Worm (Caenorhabditis elegans) whole organism, L4 larva: Measurements from ENCODE around the gene Y51A2A.12.

Source experiments
- attf-4 ChIP-seq: sonication (generic microtip); optimal IDR thresholded peaks from 3 replicates; lab custom pipeline; 2017; ENCODE audit warnings: missing biosample characterization, missing genetic modification characterization
- fkh-10 ChIP-seq: fragments of 150-350 bp; optimal IDR thresholded peaks from 2 replicates; lab custom pipeline; 2014; ENCODE audit warnings: missing biosample characterization, missing genetic modification reagents, missing genetic modification characterization
- mep-1 ChIP-seq: fragments of 150-350 bp; sonication (generic microtip); optimal IDR thresholded peaks from 3 replicates; lab custom pipeline; 2014; ENCODE audit warnings: missing biosample characterization, missing genetic modification characterization
- nhr-237 ChIP-seq: sonication (generic microtip); optimal IDR thresholded peaks from 2 replicates; lab custom pipeline; 2017; ENCODE audit warnings: missing biosample characterization, missing genetic modification characterization
- snpc-4 ChIP-seq: fragments of 150-350 bp; optimal IDR thresholded peaks from 2 replicates; lab custom pipeline; 2014; ENCODE audit warnings: missing biosample characterization, missing genetic modification characterization
- unc-39 ChIP-seq: sonication (generic microtip); optimal IDR thresholded peaks from 2 replicates; lab custom pipeline; 2017; ENCODE audit warnings: missing biosample characterization, missing genetic modification characterization

ce11 chrV:18246077-18246476, 46.3 kb upstream of the Y51A2A.12 start:
- TF ChIP-seq attf-4 (no peak), snpc-4 (no peak), nhr-237 (no peak), unc-39 (tag; lab: Kevin White, UChicago) (no peak), fkh-10 (no peak), mep-1 (tag; lab: Kevin White, UChicago) (no peak)
